Fruit fly (Drosophila melanogaster) whole organism, embryonic: ENCODE measurements around the gene Pvr.

Experiments
- CG16779 ChIP-seq: fragments of 200-800 bp; sonication (Bioruptor generic); IDR thresholded peaks from 2 replicates; pipeline ENCODE4 v1.3.6; 2022; ENCODE audit warnings: missing biosample characterization, missing genetic modification characterization
- Nf-YB ChIP-seq: fragments of 200-800 bp; sonication (Bioruptor generic); optimal IDR thresholded peaks from 3 replicates; lab custom pipeline; 2019; ENCODE audit warnings: missing biosample characterization, mild to moderate bottlenecking, missing genetic modification characterization, moderate library complexity
- Xbp1 ChIP-seq: fragments of 200-800 bp; sonication (Bioruptor generic); optimal IDR thresholded peaks from 3 replicates; lab custom pipeline; 2016; ENCODE audit warnings: missing biosample characterization, mild to moderate bottlenecking, missing genetic modification characterization
- en ChIP-seq: fragments of 200-800 bp; sonication (Bioruptor generic); optimal IDR thresholded peaks from 2 replicates; lab custom pipeline; 2016; ENCODE audit warnings: missing biosample characterization, missing genetic modification characterization
- toy ChIP-seq: fragments of 200-800 bp; sonication (Bioruptor generic); IDR thresholded peaks from 2 replicates; pipeline ENCODE4 v1.3.6; 2022; ENCODE audit warnings: missing biosample characterization, missing genetic modification characterization
- trh ChIP-seq: fragments of 200-800 bp; sonication (Bioruptor generic); optimal IDR thresholded peaks from 2 replicates; lab custom pipeline; 2016; ENCODE audit warnings: missing biosample characterization, missing genetic modification characterization

- TF ChIP-seq Xbp1 (GFP tag; lab: Kevin White, UChicago) (no peak), trh (GFP tag; lab: Kevin White, UChicago) (no peak), toy (no peak), CG16779 (GFP tag; lab: Robert Waterston, UW) (peak; percentile 20; the same call in 1 of the 2 replicates), Nf-YB (no peak), en (GFP tag; lab: Kevin White, UChicago) (no peak)
Observed at dm6 chr2L:8185008-8185407, 54.7 kb downstream of the Pvr start.
